Worm (Caenorhabditis elegans): ENCODE data around the gene far-2.

The far-2 gene

ce11 chrIII:9053740-9054252 lies 27.8 kb upstream of the far-2 start, which contains the start of gene R107.5 (continued):
- no peak for TF ChIP-seq ceh-91 (GFP tag; IDR thresholded peaks at IDR 0.05)
- peak; percentile 20 for TF ChIP-seq die-1 (tag; optimal IDR thresholded peaks at IDR 0.05)
- TF ChIP-seq F39B2.1 (GFP tag; IDR thresholded peaks at IDR 0.05): no peak
- peak; percentile 100 for TF ChIP-seq hsf-1 (GFP tag; IDR thresholded peaks at IDR 0.05)
- peak; percentile 86 for TF ChIP-seq lin-54 (GFP tag; optimal IDR thresholded peaks at IDR 0.05)
- TF ChIP-seq ztf-25 (GFP tag; IDR thresholded peaks at IDR 0.05): no peak
- peak; percentile 81 for TF ChIP-seq B0035.1 (tag; optimal IDR thresholded peaks at IDR 0.05)
- peak; percentile 54 for TF ChIP-seq F52B5.7 (tag; optimal IDR thresholded peaks at IDR 0.05)
- TF ChIP-seq snpc-1.3 (tag; optimal IDR thresholded peaks at IDR 0.05; ENCODE audit: insufficient read depth): no peak
- peak; percentile 89 for TF ChIP-seq C06A6.2 (GFP tag; conservative IDR thresholded peaks at IDR 0.05)
- 0 out of 2 replicates have a peak, but pooled peaks have one; percentile 42 for TF ChIP-seq ceh-40 (GFP tag; IDR thresholded peaks at IDR 0.05)
- TF ChIP-seq madf-6 (GFP tag; IDR thresholded peaks at IDR 0.05): peak; percentile 79
- peak; percentile 31 for TF ChIP-seq nhr-80 (tag; optimal IDR thresholded peaks at IDR 0.05)
- peak; percentile 34 for TF ChIP-seq tbx-9 (tag; optimal IDR thresholded peaks at IDR 0.05; ENCODE audit: borderline replicate concordance)
- TF ChIP-seq F23B12.7 (tag; optimal IDR thresholded peaks at IDR 0.05; ENCODE audit: insufficient read depth): no peak
- TF ChIP-seq Y53F4B.3 (GFP tag; IDR thresholded peaks at IDR 0.05): no peak
- peak; percentile 46; the same call in 1 of the 2 replicates for TF ChIP-seq B0019.2 (GFP tag; conservative IDR thresholded peaks at IDR 0.05)
- peak; percentile 86 for TF ChIP-seq F57C9.4 (tag; optimal IDR thresholded peaks at IDR 0.05)
- TF ChIP-seq ama-1 (optimal IDR thresholded peaks at IDR 0.05): peak; percentile 86
- no peak for TF ChIP-seq ama-1 (GFP tag; optimal IDR thresholded peaks at IDR 0.05)
- TF ChIP-seq snpc-3.4 (tag; optimal IDR thresholded peaks at IDR 0.05): no peak
- peak; percentile 66; the same call in 1 of the 2 replicates for TF ChIP-seq attf-3 (GFP tag; conservative IDR thresholded peaks at IDR 0.05)
- TF ChIP-seq him-1 (tag; optimal IDR thresholded peaks at IDR 0.05): no peak
- TF ChIP-seq zfh-2 (GFP tag; conservative IDR thresholded peaks at IDR 0.05): peak; percentile 93
- peak; percentile 51 for TF ChIP-seq D2030.7 (GFP tag; IDR thresholded peaks at IDR 0.05)
- peak; percentile 93 for TF ChIP-seq lir-1 (GFP tag; conservative IDR thresholded peaks at IDR 0.05)
- TF ChIP-seq Y56A3A.18 (GFP tag; IDR thresholded peaks at IDR 0.05): peak; percentile 86
- peak; percentile 89 for TF ChIP-seq mcd-1 (GFP tag; IDR thresholded peaks at IDR 0.05)
- TF ChIP-seq snpc-1.1 (tag; optimal IDR thresholded peaks at IDR 0.05; ENCODE audit: insufficient read depth): no peak
- peak; percentile 97 for TF ChIP-seq pbrm-1 (GFP tag; IDR thresholded peaks at IDR 0.05)
- no peak for TF ChIP-seq xnd-1 (tag; optimal IDR thresholded peaks at IDR 0.05)
- TF ChIP-seq lsl-1 (GFP tag; optimal IDR thresholded peaks at IDR 0.05): peak; percentile 22
- TF ChIP-seq Y79H2A.3 (GFP tag; conservative IDR thresholded peaks at IDR 0.05): 0 out of 2 replicates have a peak, but pooled peaks have one; percentile 21
- peak; percentile 8 for TF ChIP-seq unc-62 (GFP tag; optimal IDR thresholded peaks at IDR 0.05)
- peak; percentile 84 for TF ChIP-seq egl-44 (GFP tag; IDR thresholded peaks at IDR 0.05)
- TF ChIP-seq lin-26 (GFP tag; IDR thresholded peaks at IDR 0.05): peak; percentile 70; the same call in 1 of the 2 replicates
- no peak for TF ChIP-seq mxl-1 (tag; optimal IDR thresholded peaks at IDR 0.05)
- TF ChIP-seq snpc-4 (GFP tag; optimal IDR thresholded peaks at IDR 0.05): no peak
- peak in 2 of 4 experiments; percentile 48 to 77 for TF ChIP-seq snpc-4 (tag; optimal IDR thresholded peaks at IDR 0.05)
- no peak for TF ChIP-seq F49E8.2 (tag; optimal IDR thresholded peaks at IDR 0.05; ENCODE audit: insufficient read depth)
- TF ChIP-seq cebp-1 (GFP tag; IDR thresholded peaks at IDR 0.05): peak; percentile 70; the same call in 1 of the 2 replicates
- peak; percentile 89 for TF ChIP-seq cebp-1 (tag; optimal IDR thresholded peaks at IDR 0.05)
- 0 out of 2 replicates have a peak, but pooled peaks have one; percentile 60 for TF ChIP-seq ztf-6 (GFP tag; IDR thresholded peaks at IDR 0.05)
- peak; percentile 63 for TF ChIP-seq ztf-18 (tag; optimal IDR thresholded peaks at IDR 0.05)
- peak; percentile 90 for TF ChIP-seq athp-1 (tag; optimal IDR thresholded peaks at IDR 0.05)
- no peak for TF ChIP-seq nfya-1 (tag; optimal IDR thresholded peaks at IDR 0.05; ENCODE audit: borderline replicate concordance, insufficient read depth)
- TF ChIP-seq unc-130 (GFP tag; optimal IDR thresholded peaks at IDR 0.05): no peak
- TF ChIP-seq B0336.3 (GFP tag; IDR thresholded peaks at IDR 0.05): peak; percentile 94

All from whole organism, young adult.